Fruit fly (Drosophila melanogaster): Measurements from ENCODE around the gene CG6418.

Gene CG6418

DNA sequence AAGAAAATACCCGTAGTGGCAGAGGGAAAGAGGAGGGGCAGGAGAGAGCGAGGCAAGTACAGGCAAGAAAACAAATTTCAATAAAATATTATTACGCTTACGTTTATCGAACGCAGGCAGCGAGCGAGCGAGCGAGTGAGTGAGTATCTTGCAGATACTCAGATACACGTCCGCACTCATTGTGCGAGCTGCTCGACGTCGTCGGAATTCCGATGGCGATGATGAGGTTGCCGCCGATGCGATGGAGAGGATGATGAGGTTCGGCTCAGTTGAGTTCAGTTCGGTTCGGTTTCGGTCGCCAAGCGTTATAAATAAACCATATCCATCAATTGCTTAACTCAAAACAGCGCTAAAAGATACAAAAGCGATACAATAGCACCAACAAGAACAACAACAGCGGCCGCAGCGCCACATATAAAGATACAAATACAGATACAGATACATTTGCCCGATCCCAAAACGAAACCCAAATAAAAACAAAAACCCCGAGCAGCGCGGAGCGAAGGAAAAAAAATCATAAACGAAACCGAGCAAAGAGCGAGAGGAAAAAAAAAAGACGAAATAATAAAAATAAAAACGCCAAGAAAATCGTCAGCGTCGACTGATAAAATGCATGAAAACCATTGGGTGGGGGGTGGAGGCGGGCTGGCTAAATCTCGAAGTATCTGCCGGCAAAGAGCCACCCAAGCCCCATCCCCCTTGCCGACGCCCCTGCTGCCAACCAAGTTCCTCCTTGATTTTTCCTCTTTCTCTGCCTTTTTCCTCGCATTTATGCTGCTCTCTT, 26.3 kb downstream of the CG6418 start (continued):
- peak; percentile 22 for TF ChIP-seq Chrac-16 (GFP tag; optimal IDR thresholded peaks at IDR 0.05)
- TF ChIP-seq CG10543 (GFP tag; optimal IDR thresholded peaks at IDR 0.05) = peak; percentile 70
- TF ChIP-seq Deaf1 (tag; optimal IDR thresholded peaks at IDR 0.05) = peak; percentile 94
- no peak for TF ChIP-seq Hmx (GFP tag; optimal IDR thresholded peaks at IDR 0.05)
- peak; percentile 34; the same call in 2 of the 4 replicates for TF ChIP-seq Gug (GFP tag; IDR thresholded peaks at IDR 0.05)
- TF ChIP-seq shn (GFP tag; optimal IDR thresholded peaks at IDR 0.05) = peak; percentile 5
- TF ChIP-seq CG32772 (GFP tag; IDR thresholded peaks at IDR 0.05) = peak; percentile 69
- TF ChIP-seq Lim3 (GFP tag; IDR thresholded peaks at IDR 0.05) = no peak
- TF ChIP-seq ranshi (GFP tag; IDR thresholded peaks at IDR 0.05) = 0 out of 2 replicates have a peak, but pooled peaks have one; percentile 3
- peak; percentile 96 for TF ChIP-seq z (GFP tag; IDR thresholded peaks at IDR 0.05)
- TF ChIP-seq sug (tag; optimal IDR thresholded peaks at IDR 0.05) = peak; percentile 13
- TF ChIP-seq CG17802 (tag; optimal IDR thresholded peaks at IDR 0.05) = no peak
- peak; percentile 40 for TF ChIP-seq psq (GFP tag; optimal IDR thresholded peaks at IDR 0.05)
- peak; percentile 25; the same call in 1 of the 3 replicates for TF ChIP-seq so (GFP tag; IDR thresholded peaks at IDR 0.05)
- peak; percentile 96 for TF ChIP-seq sqz (GFP tag; optimal IDR thresholded peaks at IDR 0.05)
- 0 out of 2 replicates have a peak, but pooled peaks have one; percentile 27 for TF ChIP-seq ttk (GFP tag; IDR thresholded peaks at IDR 0.05)
- no peak for TF ChIP-seq CG11093 (GFP tag; IDR thresholded peaks at IDR 0.05)
- peak; percentile 30 for TF ChIP-seq CG4424 (GFP tag; optimal IDR thresholded peaks at IDR 0.05)
- peak; percentile 10 for TF ChIP-seq CG10979 (tag; optimal IDR thresholded peaks at IDR 0.05)
- TF ChIP-seq CG17359 (tag; optimal IDR thresholded peaks at IDR 0.05) = peak; percentile 31
- peak; percentile 10 for TF ChIP-seq oc (tag; optimal IDR thresholded peaks at IDR 0.05)
- TF ChIP-seq CG1832 (GFP tag; optimal IDR thresholded peaks at IDR 0.05) = peak; percentile 22
- TF ChIP-seq sens (GFP tag) = peak; percentile 73
- peak; percentile 63 for TF ChIP-seq CG4360 (GFP tag; IDR thresholded peaks at IDR 0.05)
- TF ChIP-seq CG11456 (GFP tag; IDR thresholded peaks at IDR 0.05) = no peak; the same call in 2 of the 3 replicates
- peak; percentile 24 for TF ChIP-seq gem (tag; optimal IDR thresholded peaks at IDR 0.05)
- no peak for TF ChIP-seq prd (optimal IDR thresholded peaks at IDR 0.05)
- peak; percentile 47; the same call in 1 of the 3 replicates for TF ChIP-seq prd (GFP tag; IDR thresholded peaks at IDR 0.05)
- peak; percentile 25; the same call in 1 of the 3 replicates for TF ChIP-seq CG34422 (GFP tag; IDR thresholded peaks at IDR 0.05)
- peak; percentile 60; the same call in 1 of the 2 replicates for TF ChIP-seq Adf1 (GFP tag; IDR thresholded peaks at IDR 0.05)
- TF ChIP-seq CG11695 (GFP tag; IDR thresholded peaks at IDR 0.05) = no peak
- no peak for TF ChIP-seq ham (GFP tag; IDR thresholded peaks at IDR 0.05)
- no peak for TF ChIP-seq Nf-YB (GFP tag; optimal IDR thresholded peaks at IDR 0.05)
- TF ChIP-seq CG2199 (GFP tag; IDR thresholded peaks at IDR 0.05) = peak; percentile 89
- no peak for TF ChIP-seq lov (optimal IDR thresholded peaks at IDR 0.05)
- TF ChIP-seq lov (GFP tag; IDR thresholded peaks at IDR 0.05) = no peak
- no peak for TF ChIP-seq CG10462 (GFP tag; optimal IDR thresholded peaks at IDR 0.05)
- TF ChIP-seq cad (GFP tag; optimal IDR thresholded peaks at IDR 0.05) = peak; percentile 7
- peak; percentile 62; the same call in 1 of the 3 replicates for TF ChIP-seq ci (GFP tag; IDR thresholded peaks at IDR 0.05)
- TF ChIP-seq CG10565 (GFP tag; optimal IDR thresholded peaks at IDR 0.05) = no peak
- peak; percentile 38 for TF ChIP-seq chn (GFP tag; optimal IDR thresholded peaks at IDR 0.05)
- no peak for TF ChIP-seq HLH3B (GFP tag; IDR thresholded peaks at IDR 0.05)
- 0 out of 4 replicates have a peak, but pooled peaks have one; percentile 37 for TF ChIP-seq Dll (GFP tag; IDR thresholded peaks at IDR 0.05; ENCODE audit: partially characterized antibody)
- no peak for TF ChIP-seq peb (GFP tag; IDR thresholded peaks at IDR 0.05)
- TF ChIP-seq Bgb (GFP tag; IDR thresholded peaks at IDR 0.05; ENCODE audit: partially characterized antibody) = no peak
- TF ChIP-seq CG10959 (GFP tag; IDR thresholded peaks at IDR 0.05) = no peak
- peak; percentile 7 for TF ChIP-seq pho (GFP tag; optimal IDR thresholded peaks at IDR 0.05)
- peak; percentile 52 for TF ChIP-seq Xrp1 (GFP tag; IDR thresholded peaks at IDR 0.05)
- no peak for TF ChIP-seq CG3838 (GFP tag; optimal IDR thresholded peaks at IDR 0.05)
- TF ChIP-seq Drgx (GFP tag; IDR thresholded peaks at IDR 0.05) = peak; percentile 95
- peak; percentile 12; the same call in 1 of the 2 replicates for TF ChIP-seq onecut (GFP tag; IDR thresholded peaks at IDR 0.05)
